Worm (Caenorhabditis elegans) whole organism, L1 larva: ENCODE data around the gene srsx-34.

Source experiments
- C04F5.9 ChIP-seq: sonication (generic microtip); optimal IDR thresholded peaks from 2 replicates; lab custom pipeline; 2016; ENCODE audit warnings: missing genetic modification characterization, missing compliant biosample characterization
- C16A3.4 ChIP-seq: fragments of 150-350 bp; optimal IDR thresholded peaks from 2 replicates; lab custom pipeline; 2014; ENCODE audit warnings: missing biosample characterization, missing genetic modification characterization
- Y116A8C.19 ChIP-seq: sonication (generic microtip); optimal IDR thresholded peaks from 2 replicates; lab custom pipeline; 2016; ENCODE audit warnings: missing compliant biosample characterization, missing genetic modification characterization, borderline replicate concordance
- aly-2 ChIP-seq: fragments of 150-350 bp; optimal IDR thresholded peaks from 2 replicates; lab custom pipeline; 2014; ENCODE audit warnings: missing biosample characterization, missing genetic modification characterization
- ama-1 ChIP-seq: fragments of 150-350 bp; optimal IDR thresholded peaks from 2 replicates; lab custom pipeline; 2014
- blmp-1 ChIP-seq: fragments of 150-350 bp; optimal IDR thresholded peaks from 2 replicates; lab custom pipeline; 2014; ENCODE audit warnings: missing biosample characterization, missing genetic modification characterization
- ceh-8 ChIP-seq: fragments of 200-800 bp; sonication (Bioruptor generic); optimal IDR thresholded peaks from 2 replicates; lab custom pipeline; 2018; ENCODE audit warnings: mild to moderate bottlenecking, missing genetic modification characterization, moderate library complexity, missing compliant biosample characterization
- dsc-1 ChIP-seq: sonication (generic microtip); optimal IDR thresholded peaks from 2 replicates; lab custom pipeline; 2016; ENCODE audit warnings: mild to moderate bottlenecking, missing genetic modification characterization, missing compliant biosample characterization
- efl-1 ChIP-seq, 4 experiments: fragments of 150-350 bp; optimal IDR thresholded peaks in 3 of 4; peaks in 1 of 4; 1 replicate in 1 of 4; 2 replicates in 3 of 4; lab custom pipeline; 2014; ENCODE audit warnings: missing biosample characterization in 2 of 4, missing genetic modification characterization in 2 of 4, missing genetic modification reagents in 2 of 4
- egl-13 ChIP-seq: sonication (generic microtip); optimal IDR thresholded peaks from 2 replicates; lab custom pipeline; 2016; ENCODE audit warnings: missing genotype, missing genetic modification reagents, missing genetic modification characterization, missing compliant biosample characterization
- egl-27 ChIP-seq, 2 experiments: fragments of 150-350 bp in 1 of 2; sonication (generic microtip); optimal IDR thresholded peaks; 3 replicates each; lab custom pipeline; 2017 to 2018; ENCODE audit warnings: missing biosample characterization in 2 of 2, missing genetic modification characterization in 2 of 2, missing genetic modification reagents in 2 of 2
- elt-2 ChIP-seq: sonication (generic microtip); optimal IDR thresholded peaks from 2 replicates; lab custom pipeline; 2016; ENCODE audit warnings: missing genetic modification characterization, mild to moderate bottlenecking, inconsistent platforms, missing compliant biosample characterization, missing genetic modification reagents
- fkh-8 ChIP-seq: sonication (generic microtip); optimal IDR thresholded peaks from 2 replicates; lab custom pipeline; 2016; ENCODE audit warnings: mild to moderate bottlenecking, missing genetic modification characterization, missing compliant biosample characterization
- fos-1 ChIP-seq: fragments of 150-350 bp; optimal IDR thresholded peaks from 2 replicates; lab custom pipeline; 2014; ENCODE audit warnings: missing biosample characterization, missing genetic modification characterization
- hpl-2 ChIP-seq: fragments of 150-350 bp; optimal IDR thresholded peaks from 2 replicates; lab custom pipeline; 2014; ENCODE audit warnings: missing biosample characterization, missing genetic modification reagents, missing genetic modification characterization
- lin-13 ChIP-seq: fragments of 150-350 bp; optimal IDR thresholded peaks from 2 replicates; lab custom pipeline; 2014; ENCODE audit warnings: missing biosample characterization, missing genetic modification reagents, missing genetic modification characterization
- lin-14 ChIP-seq: fragments of 200-800 bp; sonication (Bioruptor generic); optimal IDR thresholded peaks from 2 replicates; lab custom pipeline; 2018; ENCODE audit warnings: mild to moderate bottlenecking, missing genetic modification characterization, moderate library complexity, missing compliant biosample characterization
- lin-35 ChIP-seq, 2 experiments: fragments of 150-350 bp; optimal IDR thresholded peaks; 2 replicates each; lab custom pipeline; 2014; ENCODE audit warnings: missing biosample characterization in 2 of 2, missing genetic modification characterization in 2 of 2, missing genetic modification reagents in 2 of 2
- lir-3 ChIP-seq: sonication (generic microtip); optimal IDR thresholded peaks from 2 replicates; lab custom pipeline; 2016; ENCODE audit warnings: mild to moderate bottlenecking, missing genetic modification characterization, moderate library complexity, missing compliant biosample characterization; ENCODE audit not compliant: poor library complexity
- lsy-2 ChIP-seq, 2 experiments: fragments of 150-350 bp; optimal IDR thresholded peaks; 2 replicates each; lab custom pipeline; 2014; ENCODE audit warnings: missing biosample characterization in 2 of 2, missing genetic modification characterization in 2 of 2
- mdl-1 ChIP-seq, 2 experiments: fragments of 150-350 bp; optimal IDR thresholded peaks; 2 replicates each; lab custom pipeline; 2014 to 2017; ENCODE audit warnings: missing biosample characterization in 2 of 2, missing genetic modification characterization in 2 of 2, inconsistent platforms in 1 of 2
- mef-2 ChIP-seq: fragments of 150-350 bp; optimal IDR thresholded peaks from 2 replicates; lab custom pipeline; 2014; ENCODE audit warnings: missing biosample characterization, missing genetic modification characterization
- nhr-19 ChIP-seq: fragments of 200-800 bp; sonication (Bioruptor generic); conservative IDR thresholded peaks from 2 replicates; pipeline ENCODE4 v1.3.6; 2022; ENCODE audit warnings: missing genetic modification characterization, missing compliant biosample characterization
- nhr-20 ChIP-seq: sonication (generic microtip); optimal IDR thresholded peaks from 2 replicates; lab custom pipeline; 2016; ENCODE audit warnings: mild to moderate bottlenecking, missing genetic modification characterization, missing compliant biosample characterization
- nhr-28 ChIP-seq: fragments of 150-350 bp; optimal IDR thresholded peaks from 2 replicates; lab custom pipeline; 2014; ENCODE audit warnings: missing biosample characterization, missing genetic modification characterization
- nhr-47 ChIP-seq: sonication (generic microtip); optimal IDR thresholded peaks from 2 replicates; lab custom pipeline; 2016; ENCODE audit warnings: mild to moderate bottlenecking, missing genetic modification characterization, moderate library complexity, missing compliant biosample characterization
- nhr-71 ChIP-seq: sonication (generic microtip); optimal IDR thresholded peaks from 2 replicates; lab custom pipeline; 2016; ENCODE audit warnings: mild to moderate bottlenecking, missing genetic modification characterization, moderate library complexity, missing compliant biosample characterization
- nhr-77 ChIP-seq: fragments of 150-350 bp; optimal IDR thresholded peaks from 2 replicates; lab custom pipeline; 2014; ENCODE audit warnings: missing biosample characterization, missing genetic modification characterization
- nhr-84 ChIP-seq: sonication (generic microtip); optimal IDR thresholded peaks from 2 replicates; lab custom pipeline; 2017; ENCODE audit warnings: missing biosample characterization, missing genetic modification characterization
- nhr-85 ChIP-seq: sonication (generic microtip); peaks from one replicate; lab custom pipeline; 2016; ENCODE audit warnings: missing genetic modification characterization, inconsistent platforms, missing compliant biosample characterization
- nhr-90 ChIP-seq: sonication (generic microtip); optimal IDR thresholded peaks from 2 replicates; lab custom pipeline; 2016; ENCODE audit warnings: mild to moderate bottlenecking, missing genetic modification characterization, missing compliant biosample characterization; ENCODE audit not compliant: poor library complexity
- pag-3 ChIP-seq: sonication (generic microtip); optimal IDR thresholded peaks from 2 replicates; lab custom pipeline; 2017; ENCODE audit warnings: missing genetic modification characterization, mild to moderate bottlenecking, missing compliant biosample characterization, antibody characterized with exemption, borderline replicate concordance; ENCODE audit not compliant: insufficient read depth
- pqm-1 ChIP-seq: sonication (generic microtip); optimal IDR thresholded peaks from 3 replicates; lab custom pipeline; 2017; ENCODE audit warnings: missing biosample characterization, missing genetic modification characterization
- skn-1 ChIP-seq: fragments of 150-350 bp; optimal IDR thresholded peaks from 2 replicates; lab custom pipeline; 2014; ENCODE audit warnings: missing biosample characterization, missing genetic modification characterization
- snu-23 ChIP-seq: sonication (generic microtip); optimal IDR thresholded peaks from 2 replicates; lab custom pipeline; 2016; ENCODE audit warnings: missing genetic modification characterization, missing compliant biosample characterization
- sptf-1 ChIP-seq: fragments of 150-350 bp; optimal IDR thresholded peaks from 2 replicates; lab custom pipeline; 2014; ENCODE audit warnings: missing biosample characterization, missing genetic modification characterization
- sup-37 ChIP-seq: fragments of 200-800 bp; sonication (Bioruptor generic); optimal IDR thresholded peaks from 2 replicates; lab custom pipeline; 2018; ENCODE audit warnings: mild to moderate bottlenecking, missing genetic modification characterization, missing compliant biosample characterization
- unc-62 ChIP-seq: fragments of 150-350 bp; optimal IDR thresholded peaks from 2 replicates; lab custom pipeline; 2014; ENCODE audit warnings: missing biosample characterization, missing genetic modification reagents, missing genetic modification characterization
- unc-98 ChIP-seq: fragments of 200-800 bp; sonication (Bioruptor generic); IDR thresholded peaks from 2 replicates; pipeline ENCODE4 v1.3.6; 2022; ENCODE audit warnings: missing genetic modification characterization, missing compliant biosample characterization
- vab-15 ChIP-seq: sonication (generic microtip); optimal IDR thresholded peaks from 2 replicates; lab custom pipeline; 2017; ENCODE audit warnings: missing genotype, mild to moderate bottlenecking, missing genetic modification characterization, missing compliant biosample characterization
- ztf-4 ChIP-seq: fragments of 150-350 bp; optimal IDR thresholded peaks from 2 replicates; lab custom pipeline; 2014; ENCODE audit warnings: missing biosample characterization, missing genetic modification characterization

Gene srsx-34

DNA sequence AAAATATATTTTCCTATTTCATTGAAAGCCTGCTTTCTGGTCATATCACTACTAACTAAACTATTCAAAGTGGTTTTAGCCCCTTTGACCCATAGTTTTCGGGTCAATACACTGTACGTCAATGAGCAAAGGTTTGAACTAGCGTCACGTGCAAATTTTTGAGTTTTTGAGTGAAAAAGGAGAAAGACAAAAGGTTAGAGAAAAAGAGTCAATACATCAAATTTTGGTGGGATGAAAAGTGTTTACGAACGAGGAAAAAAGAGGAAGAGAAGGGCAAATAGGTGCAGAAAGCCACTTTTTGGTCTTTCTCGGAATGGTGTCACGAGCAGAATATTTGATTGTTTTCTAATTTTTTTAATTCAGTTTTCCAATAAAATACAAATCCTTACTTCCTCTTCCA is 40.0 kb downstream of the srsx-34 start:
- TF ChIP-seq pag-3 (tag; lab: Kevin White, UChicago) (no peak), efl-1 (optimal IDR thresholded peaks at IDR 0.05; lab: Kevin White, UChicago) (no peak), efl-1 (GFP tag; optimal IDR thresholded peaks at IDR 0.05 in 1 of 2; lab: Kevin White, UChicago) (peak in 1 of 2 experiments; percentile 87), mdl-1 (tag; optimal IDR thresholded peaks at IDR 0.05; lab: Kevin White, UChicago) (peak in 1 of 2 experiments; percentile 68), C16A3.4 (tag; lab: Kevin White, UChicago) (no peak), nhr-20 (tag; lab: Kevin White, UChicago) (peak; percentile 46), dsc-1 (peak; percentile 7), lin-35 (GFP tag; optimal IDR thresholded peaks at IDR 0.05; lab: Kevin White, UChicago) (peak in 1 of 2 experiments; percentile 16), nhr-77 (peak; percentile 34), nhr-47 (tag; lab: Kevin White, UChicago) (peak; percentile 47), egl-13 (no peak), unc-62 (GFP tag; lab: Kevin White, UChicago) (no peak), unc-98 (no peak), nhr-71 (tag; lab: Kevin White, UChicago) (peak; percentile 53), lin-14 (GFP tag; lab: Kevin White, UChicago) (peak; percentile 44), nhr-90 (peak; percentile 38), elt-2 (tag; lab: Kevin White, UChicago) (peak; percentile 15), vab-15 (no peak), egl-27 (tag; optimal IDR thresholded peaks at IDR 0.05; lab: Kevin White, UChicago) (no peak), ceh-8 (GFP tag; lab: Kevin White, UChicago) (no peak), fkh-8 (tag; lab: Kevin White, UChicago) (peak; percentile 42), snu-23 (GFP tag; lab: Kevin White, UChicago) (no peak), lsy-2 (tag; optimal IDR thresholded peaks at IDR 0.05; lab: Kevin White, UChicago) (peak; percentile 4 to 35), nhr-84 (tag; lab: Kevin White, UChicago) (no peak), Y116A8C.19 (no peak), nhr-19 (peak; percentile 33; the same call in 1 of the 2 replicates), nhr-85 (tag; lab: Kevin White, UChicago) (no peak), lin-13 (GFP tag; lab: Kevin White, UChicago) (peak; percentile 18), aly-2 (tag; lab: Kevin White, UChicago) (no peak)

DNA sequence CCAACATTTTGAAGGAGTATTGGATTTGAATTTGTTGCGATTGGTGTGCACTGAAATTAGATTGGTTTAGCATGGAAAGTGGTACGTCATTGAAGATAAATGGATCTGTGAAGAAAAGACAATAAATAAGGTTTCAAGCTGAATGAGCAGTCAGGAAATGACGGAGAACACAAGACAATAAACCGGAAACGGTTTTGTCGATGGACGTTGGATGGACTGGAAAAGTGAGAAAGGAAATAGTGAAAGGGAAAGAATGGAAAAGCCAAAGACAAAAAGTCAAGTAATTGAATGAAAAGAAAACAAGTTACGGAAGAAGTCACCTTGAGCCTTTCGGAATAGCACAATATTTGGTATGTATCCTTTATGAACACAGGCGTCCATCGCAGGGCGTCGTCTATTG is 40.5 kb downstream of the srsx-34 start, which contains the start of gene T27E4.7:
TSS of gene T27E4.7 (minus strand) at position 50 of the 400 bp plus-strand sequence.
- TF ChIP-seq lir-3 (no peak), hpl-2 (no peak), skn-1 (no peak), ceh-8 (GFP tag; lab: Kevin White, UChicago) (no peak), pqm-1 (no peak), efl-1 (optimal IDR thresholded peaks at IDR 0.05; lab: Kevin White, UChicago) (no peak), efl-1 (GFP tag; optimal IDR thresholded peaks at IDR 0.05 in 1 of 2; lab: Kevin White, UChicago) (peak in 1 of 2 experiments; percentile 86), ztf-4 (no peak)
- TF ChIP-seq, all 84 proteins: peak for 1

DNA sequence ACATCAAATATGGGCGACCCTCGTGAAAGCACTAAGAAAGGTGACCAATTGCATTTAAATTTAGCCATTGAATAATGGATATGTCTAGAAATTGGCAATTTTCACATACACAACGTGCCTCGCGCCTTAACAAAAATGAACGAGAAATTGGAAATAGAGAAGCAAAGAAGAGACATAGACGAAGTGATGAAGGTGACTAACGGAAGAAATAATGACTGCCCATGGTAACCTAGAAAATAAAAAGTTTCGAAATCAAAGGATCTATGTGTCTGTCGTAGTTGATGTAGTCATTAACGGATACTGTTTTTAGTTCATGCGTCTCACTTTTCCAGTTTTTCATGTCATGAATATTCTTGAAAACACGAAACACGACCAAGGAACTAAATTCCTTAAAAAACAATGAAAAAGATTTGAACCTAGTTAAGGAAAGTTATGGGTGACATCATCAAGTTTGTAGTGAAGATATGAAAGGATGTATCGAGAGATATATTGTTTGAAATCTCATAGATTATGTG is 42.3 kb downstream of the srsx-34 start:
- TF ChIP-seq nhr-20 (tag; lab: Kevin White, UChicago) = no peak
- TF ChIP-seq aly-2 (tag; lab: Kevin White, UChicago) = no peak
- TF ChIP-seq sup-37 (GFP tag; lab: Kevin White, UChicago) = no peak
- TF ChIP-seq ama-1 (lab: Kevin White, UChicago) = no peak
- no peak for TF ChIP-seq nhr-28
- no peak for TF ChIP-seq nhr-90
- TF ChIP-seq blmp-1 (tag; lab: Kevin White, UChicago) = peak; percentile 25
- no peak for TF ChIP-seq fkh-8 (tag; lab: Kevin White, UChicago)
- peak; percentile 32 for TF ChIP-seq lin-14 (GFP tag; lab: Kevin White, UChicago)
- peak; percentile 3 for TF ChIP-seq fos-1
- peak; percentile 90 for TF ChIP-seq nhr-85 (tag; lab: Kevin White, UChicago)
- TF ChIP-seq sptf-1 (tag; lab: Kevin White, UChicago) = no peak
- TF ChIP-seq mef-2 (tag; lab: Kevin White, UChicago) = no peak
- TF ChIP-seq efl-1 (optimal IDR thresholded peaks at IDR 0.05; lab: Kevin White, UChicago) = no peak
- peak in 1 of 2 experiments; percentile 73 for TF ChIP-seq efl-1 (GFP tag; optimal IDR thresholded peaks at IDR 0.05 in 1 of 2; lab: Kevin White, UChicago)
- no peak for TF ChIP-seq C04F5.9 (tag; lab: Kevin White, UChicago)
- no peak for TF ChIP-seq nhr-77
